Fruit fly (Drosophila melanogaster) whole organism, prepupa: ENCODE results near the gene CG6231.
A peak's percentile ranks its signal among the peaks of the same experiment; 100 is the strongest.

ENCODE experiments used
- Blimp-1 ChIP-seq: fragments of 200-800 bp; sonication (Bioruptor generic); optimal IDR thresholded peaks from 3 replicates; lab custom pipeline; 2017; ENCODE audit warnings: missing biosample characterization, missing genetic modification characterization, mild to moderate bottlenecking, moderate library complexity, missing genetic modification reagents
- CG10669 ChIP-seq: fragments of 200-800 bp; sonication (Bioruptor generic); optimal IDR thresholded peaks from 3 replicates; lab custom pipeline; 2018; ENCODE audit warnings: missing biosample characterization, mild to moderate bottlenecking, missing genetic modification characterization, moderate library complexity
- CG11762 ChIP-seq: fragments of 200-800 bp; sonication (Bioruptor generic); optimal IDR thresholded peaks from 3 replicates; lab custom pipeline; 2016; ENCODE audit warnings: missing biosample characterization, missing genetic modification characterization; ENCODE audit not compliant: insufficient read depth
- CG15336 ChIP-seq: fragments of 200-800 bp; sonication (Bioruptor generic); IDR thresholded peaks from 2 replicates; pipeline ENCODE4 v1.3.6; 2022; ENCODE audit warnings: missing biosample characterization, missing genetic modification characterization
- CG1621 ChIP-seq: fragments of 200-800 bp; sonication (Bioruptor generic); optimal IDR thresholded peaks from 3 replicates; lab custom pipeline; 2018; ENCODE audit warnings: missing biosample characterization, mild to moderate bottlenecking, missing genetic modification characterization
- CG16779 ChIP-seq: fragments of 200-800 bp; sonication (Bioruptor generic); optimal IDR thresholded peaks from 3 replicates; lab custom pipeline; 2017; ENCODE audit warnings: missing biosample characterization, mild to moderate bottlenecking, missing genetic modification characterization
- CG31627 ChIP-seq: fragments of 200-800 bp; sonication (Bioruptor generic); optimal IDR thresholded peaks from 3 replicates; lab custom pipeline; 2016; ENCODE audit warnings: missing biosample characterization, missing genetic modification characterization
- CG34406 ChIP-seq: fragments of 200-800 bp; sonication (Bioruptor generic); optimal IDR thresholded peaks from 3 replicates; lab custom pipeline; 2016; ENCODE audit warnings: missing biosample characterization, missing genetic modification characterization
- CG3919 ChIP-seq: fragments of 200-800 bp; sonication (Bioruptor generic); optimal IDR thresholded peaks from 3 replicates; lab custom pipeline; 2016; ENCODE audit warnings: missing biosample characterization, missing genetic modification characterization
- CG4318 ChIP-seq: fragments of 200-800 bp; sonication (Bioruptor generic); optimal IDR thresholded peaks from 3 replicates; lab custom pipeline; 2017; ENCODE audit warnings: missing biosample characterization, mild to moderate bottlenecking, missing genetic modification characterization
- CG6163 ChIP-seq: fragments of 200-800 bp; sonication (Bioruptor generic); IDR thresholded peaks from 3 replicates; pipeline ENCODE4 v1.3.6; 2022; ENCODE audit warnings: missing biosample characterization, missing genetic modification characterization
- CG6276 ChIP-seq: fragments of 200-800 bp; sonication (Bioruptor generic); optimal IDR thresholded peaks from 2 replicates; lab custom pipeline; 2017; ENCODE audit warnings: missing biosample characterization, mild to moderate bottlenecking, missing genetic modification characterization
- CG6792 ChIP-seq: fragments of 200-800 bp; sonication (Bioruptor generic); optimal IDR thresholded peaks from 3 replicates; lab custom pipeline; 2016; ENCODE audit warnings: missing biosample characterization, missing genetic modification characterization
- CG6808 ChIP-seq: fragments of 200-800 bp; sonication (Bioruptor generic); optimal IDR thresholded peaks from 3 replicates; lab custom pipeline; 2017; ENCODE audit warnings: missing biosample characterization, missing genetic modification characterization, mild to moderate bottlenecking, moderate library complexity, missing genetic modification reagents
- CG7368 ChIP-seq: fragments of 200-800 bp; sonication (Bioruptor generic); optimal IDR thresholded peaks from 3 replicates; lab custom pipeline; 2016; ENCODE audit warnings: missing biosample characterization, missing genetic modification characterization
- CG8119 ChIP-seq: fragments of 200-800 bp; sonication (Bioruptor generic); IDR thresholded peaks from 3 replicates; pipeline ENCODE4 v1.3.6; 2022; ENCODE audit warnings: missing biosample characterization, missing genetic modification characterization
- CG8319 ChIP-seq: fragments of 200-800 bp; sonication (Bioruptor generic); optimal IDR thresholded peaks from 3 replicates; lab custom pipeline; 2016; ENCODE audit warnings: missing biosample characterization, missing genetic modification characterization
- CG8632 ChIP-seq: fragments of 200-800 bp; sonication (Bioruptor generic); optimal IDR thresholded peaks from 3 replicates; lab custom pipeline; 2016; ENCODE audit warnings: missing biosample characterization, missing genetic modification characterization
- CG9139 ChIP-seq: fragments of 200-800 bp; sonication (Bioruptor generic); optimal IDR thresholded peaks from 3 replicates; lab custom pipeline; 2017; ENCODE audit warnings: missing biosample characterization, mild to moderate bottlenecking, missing genetic modification characterization
- Eip75B ChIP-seq: fragments of 200-800 bp; sonication (Bioruptor generic); optimal IDR thresholded peaks from 3 replicates; lab custom pipeline; 2016; ENCODE audit warnings: missing biosample characterization, missing genetic modification characterization
- Eip78C ChIP-seq: fragments of 200-800 bp; sonication (Bioruptor generic); peaks from one replicate; lab custom pipeline; 2016; ENCODE audit warnings: missing biosample characterization, missing genetic modification characterization
- Eip93F ChIP-seq: fragments of 200-800 bp; sonication (Bioruptor generic); optimal IDR thresholded peaks from 2 replicates; lab custom pipeline; 2016; ENCODE audit warnings: missing biosample characterization, mild to moderate bottlenecking, missing genetic modification characterization
- Ets21C ChIP-seq: fragments of 200-800 bp; sonication (Bioruptor generic); optimal IDR thresholded peaks from 3 replicates; lab custom pipeline; 2016; ENCODE audit warnings: missing biosample characterization, missing genetic modification characterization
- Ets96B ChIP-seq: fragments of 200-800 bp; optimal IDR thresholded peaks from 2 replicates; lab custom pipeline; 2019; ENCODE audit warnings: missing biosample characterization, mild to moderate bottlenecking, missing genetic modification characterization, moderate library complexity
- Gug ChIP-seq: fragments of 200-800 bp; sonication (Bioruptor generic); IDR thresholded peaks from 2 replicates; pipeline ENCODE4 v1.3.6; 2022; ENCODE audit warnings: missing biosample characterization, missing genetic modification characterization
- Hr38 ChIP-seq: sonication (Bioruptor generic); optimal IDR thresholded peaks from 2 replicates; lab custom pipeline; 2016; ENCODE audit warnings: missing biosample characterization, missing genetic modification characterization
- Hr4 ChIP-seq: fragments of 200-800 bp; sonication (Bioruptor generic); optimal IDR thresholded peaks from 3 replicates; lab custom pipeline; 2016; ENCODE audit warnings: missing biosample characterization, missing genetic modification characterization
- Met ChIP-seq: fragments of 200-800 bp; sonication (Bioruptor generic); optimal IDR thresholded peaks from 3 replicates; lab custom pipeline; 2016; ENCODE audit warnings: missing biosample characterization, missing genetic modification characterization
- Smox ChIP-seq: fragments of 200-800 bp; sonication (Bioruptor generic); optimal IDR thresholded peaks from 3 replicates; lab custom pipeline; 2016; ENCODE audit warnings: missing biosample characterization, missing genetic modification characterization
- Sox102F ChIP-seq: fragments of 200-800 bp; sonication (Bioruptor generic); optimal IDR thresholded peaks from 2 replicates; lab custom pipeline; 2016; ENCODE audit warnings: missing biosample characterization, mild to moderate bottlenecking, missing genetic modification characterization
- Sox14 ChIP-seq: fragments of 200-800 bp; sonication (Bioruptor generic); optimal IDR thresholded peaks from 3 replicates; lab custom pipeline; 2016; ENCODE audit warnings: missing biosample characterization, missing genetic modification characterization
- Sox15 ChIP-seq: fragments of 200-800 bp; sonication (Bioruptor generic); optimal IDR thresholded peaks from 3 replicates; lab custom pipeline; 2016; ENCODE audit warnings: missing biosample characterization, missing genetic modification characterization
- achi ChIP-seq: fragments of 200-800 bp; sonication (Bioruptor generic); optimal IDR thresholded peaks from 3 replicates; lab custom pipeline; 2016; ENCODE audit warnings: missing biosample characterization, missing genetic modification characterization
- acj6 ChIP-seq: fragments of 200-800 bp; sonication (Bioruptor generic); optimal IDR thresholded peaks from 3 replicates; lab custom pipeline; 2016; ENCODE audit warnings: missing biosample characterization, missing genetic modification characterization
- cyc ChIP-seq: fragments of 200-800 bp; sonication (Bioruptor generic); optimal IDR thresholded peaks from 3 replicates; lab custom pipeline; 2016; ENCODE audit warnings: missing biosample characterization, missing genetic modification characterization
- dac ChIP-seq: fragments of 200-800 bp; sonication (Bioruptor generic); optimal IDR thresholded peaks from 2 replicates; lab custom pipeline; 2017; ENCODE audit warnings: missing biosample characterization, mild to moderate bottlenecking, missing genetic modification characterization
- dsx ChIP-seq: fragments of 200-800 bp; optimal IDR thresholded peaks from 3 replicates; lab custom pipeline; 2019; ENCODE audit warnings: missing biosample characterization, mild to moderate bottlenecking, missing genetic modification characterization, moderate library complexity; ENCODE audit not compliant: poor library complexity, severe bottlenecking
- eg ChIP-seq: fragments of 200-800 bp; sonication (Bioruptor generic); IDR thresholded peaks from 3 replicates; pipeline ENCODE4 v1.3.6; 2022; ENCODE audit warnings: missing biosample characterization, missing genetic modification characterization
- fkh ChIP-seq: fragments of 200-800 bp; sonication (Bioruptor generic); optimal IDR thresholded peaks from 3 replicates; lab custom pipeline; 2017; ENCODE audit warnings: missing biosample characterization, mild to moderate bottlenecking, missing genetic modification characterization, moderate library complexity
- lz ChIP-seq: fragments of 200-800 bp; sonication (Bioruptor generic); optimal IDR thresholded peaks from 3 replicates; lab custom pipeline; 2016; ENCODE audit warnings: missing biosample characterization, missing genetic modification characterization
- pdm3 ChIP-seq: fragments of 200-800 bp; sonication (Bioruptor generic); optimal IDR thresholded peaks from 3 replicates; lab custom pipeline; 2016; ENCODE audit warnings: missing biosample characterization, missing genetic modification characterization
- spab ChIP-seq: fragments of 200-800 bp; sonication (Bioruptor generic); optimal IDR thresholded peaks from 2 replicates; lab custom pipeline; 2017; ENCODE audit warnings: missing biosample characterization, mild to moderate bottlenecking, missing genetic modification characterization, missing genetic modification reagents
- ss ChIP-seq, 2 experiments: fragments of 200-800 bp; sonication (Bioruptor generic); optimal IDR thresholded peaks; 2 replicates in 1 of 2; 3 replicates in 1 of 2; lab custom pipeline; 2017 to 2018; ENCODE audit warnings: mild to moderate bottlenecking in 2 of 2, missing biosample characterization in 2 of 2, missing genetic modification characterization in 2 of 2, moderate library complexity in 1 of 2
- svp ChIP-seq: fragments of 200-800 bp; sonication (Bioruptor generic); peaks from one replicate; lab custom pipeline; 2016; ENCODE audit warnings: missing biosample characterization, missing genetic modification characterization
- topi ChIP-seq: fragments of 200-800 bp; sonication (Bioruptor generic); optimal IDR thresholded peaks from 3 replicates; lab custom pipeline; 2016; ENCODE audit warnings: missing biosample characterization, missing genetic modification characterization
- vri ChIP-seq: fragments of 200-800 bp; sonication (Bioruptor generic); optimal IDR thresholded peaks from 3 replicates; lab custom pipeline; 2016; ENCODE audit warnings: missing biosample characterization, mild to moderate bottlenecking, missing genetic modification characterization

CG6231 gene

DNA sequence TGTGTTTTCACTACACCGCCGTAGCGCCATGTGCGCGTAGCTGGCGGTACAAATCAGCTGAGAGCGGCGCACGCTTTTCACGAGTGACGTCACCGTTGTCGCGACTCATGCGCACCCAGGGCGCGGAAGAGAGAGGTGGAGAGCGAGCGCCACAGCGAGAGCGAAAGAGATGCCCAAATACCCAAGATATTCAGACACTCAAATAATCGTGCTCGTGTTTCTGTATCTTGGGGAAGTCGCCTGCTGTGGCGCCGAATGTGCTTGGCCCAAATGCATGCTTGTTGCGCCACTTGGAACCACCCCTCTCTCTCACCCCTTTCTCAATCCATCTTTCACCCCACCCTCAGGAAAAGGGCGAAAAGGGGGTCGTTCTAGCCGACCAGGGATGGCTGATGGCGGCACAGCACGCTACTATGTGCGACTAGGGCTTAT is at the start of gene CG6231:
CG6231 (minus strand) TSS at position 34 of the 432 bp plus-strand sequence.
- TF ChIP-seq Eip78C (peak; percentile 26), dac (GFP tag; lab: Kevin White, UChicago) (no peak), Sox14 (GFP tag; lab: Kevin White, UChicago) (no peak), CG10669 (GFP tag; lab: Kevin White, UChicago) (no peak), CG6163 (GFP tag; lab: Robert Waterston, UW) (peak; percentile 44; the same call in 1 of the 3 replicates), CG15336 (peak; percentile 29; the same call in 1 of the 2 replicates), CG8632 (GFP tag; lab: Kevin White, UChicago) (no peak)
- TF ChIP-seq, all 60 proteins: peak for 3

DNA sequence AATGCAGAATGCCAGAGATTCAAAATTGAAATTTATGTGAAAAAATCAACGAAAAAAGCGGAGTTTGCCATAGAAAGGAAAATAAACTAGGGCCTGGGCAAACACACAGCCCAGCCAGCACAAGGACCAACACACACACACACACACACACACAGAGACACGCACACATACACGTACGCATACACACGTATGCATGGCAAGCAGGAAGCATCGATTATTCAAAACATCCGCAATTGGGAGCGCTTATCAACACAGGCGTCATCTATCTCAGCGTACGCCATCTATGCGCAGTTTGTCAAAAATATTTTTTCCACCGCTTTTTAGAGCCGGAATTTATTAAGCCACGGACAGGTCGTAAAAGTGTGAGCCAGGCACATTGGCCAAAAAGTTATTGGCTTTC is 47.3 kb upstream of the CG6231 start:
- no peak for TF ChIP-seq CG10669 (GFP tag; lab: Kevin White, UChicago)
- TF ChIP-seq CG4318 (GFP tag; lab: Kevin White, UChicago), result no peak
- TF ChIP-seq spab, result no peak
- no peak for TF ChIP-seq CG7368 (GFP tag; lab: Kevin White, UChicago)
- no peak for TF ChIP-seq CG8119 (GFP tag; lab: Robert Waterston, UW)
- no peak for TF ChIP-seq CG8319 (GFP tag; lab: Kevin White, UChicago)
- TF ChIP-seq CG16779, result no peak
- no peak for TF ChIP-seq svp (GFP tag; lab: Kevin White, UChicago)
- TF ChIP-seq Blimp-1 (GFP tag; lab: Kevin White, UChicago), result no peak
- no peak for TF ChIP-seq CG6792 (GFP tag; lab: Kevin White, UChicago)
- TF ChIP-seq Ets21C (GFP tag; lab: Kevin White, UChicago), result no peak
- no peak for TF ChIP-seq CG3919 (GFP tag; lab: Kevin White, UChicago)

DNA sequence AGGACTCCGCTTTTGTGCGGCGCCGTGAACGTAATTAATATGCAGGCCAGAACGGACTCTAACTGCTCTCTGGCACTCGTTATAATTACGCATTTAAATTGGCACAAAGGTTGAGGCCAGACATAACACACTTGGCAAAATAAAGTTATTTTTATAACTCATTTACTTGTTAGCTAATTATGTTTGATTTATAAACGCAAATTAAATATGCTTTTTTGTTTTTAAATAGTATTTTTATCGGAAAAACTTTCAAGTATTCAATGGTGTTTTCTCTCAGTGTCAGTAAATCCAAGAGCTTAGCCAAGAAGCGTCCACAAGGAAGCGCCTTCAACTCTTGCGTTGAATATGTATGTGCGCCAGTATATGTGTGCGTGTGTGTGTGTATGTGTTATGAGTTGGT is 40.4 kb upstream of the CG6231 start:
- TF ChIP-seq Sox102F (GFP tag; lab: Kevin White, UChicago) (peak; percentile 35), Met (peak; percentile 44), CG34406 (GFP tag; lab: Kevin White, UChicago) (no peak), CG9139 (GFP tag; lab: Kevin White, UChicago) (no peak), CG6163 (GFP tag; lab: Robert Waterston, UW) (no peak), CG31627 (GFP tag; lab: Kevin White, UChicago) (peak; percentile 14), Hr38 (GFP tag; lab: Kevin White, UChicago) (no peak), svp (GFP tag; lab: Kevin White, UChicago) (peak; percentile 58), vri (GFP tag; lab: Kevin White, UChicago) (no peak), acj6 (GFP tag; lab: Kevin White, UChicago) (peak; percentile 23), dsx (no peak), spab (no peak), Smox (peak; percentile 22), CG8119 (GFP tag; lab: Robert Waterston, UW) (no peak), fkh (GFP tag; lab: Kevin White, UChicago) (no peak), Hr4 (GFP tag; lab: Kevin White, UChicago) (peak; percentile 24), CG15336 (no peak), eg (GFP tag; lab: Robert Waterston, UW) (no peak), Gug (GFP tag; lab: Robert Waterston, UW) (no peak), topi (GFP tag; lab: Kevin White, UChicago) (peak; percentile 34), CG10669 (GFP tag; lab: Kevin White, UChicago) (peak; percentile 14), CG11762 (GFP tag; lab: Kevin White, UChicago) (no peak), Eip93F (GFP tag; lab: Kevin White, UChicago) (no peak), Ets21C (GFP tag; lab: Kevin White, UChicago) (no peak), Blimp-1 (GFP tag; lab: Kevin White, UChicago) (no peak), CG7368 (GFP tag; lab: Kevin White, UChicago) (peak; percentile 6), pdm3 (GFP tag; lab: Kevin White, UChicago) (peak; percentile 21), CG3919 (GFP tag; lab: Kevin White, UChicago) (peak; percentile 14), lz (GFP tag; lab: Kevin White, UChicago) (no peak), Sox14 (GFP tag; lab: Kevin White, UChicago) (no peak), Ets96B (peak; percentile 40), Eip75B (GFP tag; lab: Kevin White, UChicago) (peak; percentile 15), CG6808 (no peak), ss (GFP tag; optimal IDR thresholded peaks at IDR 0.05; lab: Kevin White, UChicago) (no peak), achi (GFP tag; lab: Kevin White, UChicago) (peak; percentile 11), cyc (GFP tag; lab: Kevin White, UChicago) (peak; percentile 3), CG1621 (no peak), Sox15 (GFP tag; lab: Kevin White, UChicago) (no peak), CG4318 (GFP tag; lab: Kevin White, UChicago) (no peak), CG6276 (GFP tag; lab: Kevin White, UChicago) (no peak)
